Worm (Caenorhabditis elegans) whole organism, young adult: ENCODE results near the gene crh-2.
A peak's percentile ranks its signal among the peaks of the same experiment; 100 is the strongest.

Source experiments
- B0261.1 ChIP-seq: sonication (generic microtip); optimal IDR thresholded peaks from 2 replicates; lab custom pipeline; 2016; ENCODE audit warnings: mild to moderate bottlenecking, missing genetic modification characterization, moderate library complexity, missing compliant biosample characterization
- B0336.3 ChIP-seq: fragments of 200-800 bp; sonication (Bioruptor generic); IDR thresholded peaks from 2 replicates; pipeline ENCODE4 v1.3.6; 2022; ENCODE audit warnings: missing genetic modification characterization, missing compliant biosample characterization
- D2030.7 ChIP-seq: fragments of 200-800 bp; sonication (Bioruptor generic); IDR thresholded peaks from 2 replicates; pipeline ENCODE4 v1.3.6; 2022; ENCODE audit warnings: missing genetic modification reagents, missing genetic modification characterization, missing compliant biosample characterization
- F22D6.2 ChIP-seq: sonication (generic microtip); optimal IDR thresholded peaks from 2 replicates; lab custom pipeline; 2016; ENCODE audit warnings: mild to moderate bottlenecking, missing genetic modification characterization, missing compliant biosample characterization
- F37B4.10 ChIP-seq: fragments of 200-800 bp; sonication (Bioruptor generic); IDR thresholded peaks from 2 replicates; pipeline ENCODE4 v1.3.6; 2022; ENCODE audit warnings: missing genetic modification characterization, missing compliant biosample characterization
- F55B11.4 ChIP-seq: sonication (generic microtip); optimal IDR thresholded peaks from 2 replicates; lab custom pipeline; 2016; ENCODE audit warnings: missing compliant biosample characterization, missing genetic modification characterization, borderline replicate concordance; ENCODE audit not compliant: insufficient read depth
- Y79H2A.3 ChIP-seq: fragments of 200-800 bp; sonication (Bioruptor generic); conservative IDR thresholded peaks from 2 replicates; pipeline ENCODE4 v1.3.6; 2022; ENCODE audit warnings: missing genetic modification reagents, missing genetic modification characterization, missing compliant biosample characterization
- ama-1 ChIP-seq, 3 experiments: fragments of 150-350 bp in 1 of 3; sonication (generic microtip) in 2 of 3; optimal IDR thresholded peaks; 2 replicates each; lab custom pipeline; 2014 to 2018; ENCODE audit warnings: missing biosample characterization in 2 of 3, missing genetic modification characterization in 2 of 3, missing genetic modification reagents in 2 of 3
- atf-7 ChIP-seq: sonication (generic microtip); optimal IDR thresholded peaks from 2 replicates; lab custom pipeline; 2017; ENCODE audit warnings: mild to moderate bottlenecking, missing genetic modification characterization, missing compliant biosample characterization
- attf-5 ChIP-seq: fragments of 200-800 bp; sonication (Bioruptor generic); optimal IDR thresholded peaks from 2 replicates; lab custom pipeline; 2018; ENCODE audit warnings: mild to moderate bottlenecking, missing genetic modification characterization, missing compliant biosample characterization
- attf-6 ChIP-seq: fragments of 200-800 bp; sonication (Bioruptor generic); IDR thresholded peaks from 2 replicates; pipeline ENCODE4 v1.3.6; 2022; ENCODE audit warnings: missing genetic modification reagents, missing genetic modification characterization, missing compliant biosample characterization
- cebp-1 ChIP-seq, 2 experiments: fragments of 200-800 bp in 1 of 2; sonication (Bioruptor generic) in 1 of 2; sonication (generic microtip) in 1 of 2; IDR thresholded peaks in 1 of 2; optimal IDR thresholded peaks in 1 of 2; 2 replicates each; pipeline versions ENCODE4 v1.3.6 to Lab custom; 2017 to 2022; ENCODE audit warnings: missing compliant biosample characterization in 2 of 2, missing genetic modification characterization in 2 of 2, mild to moderate bottlenecking in 1 of 2, missing genetic modification reagents in 1 of 2, moderate library complexity in 1 of 2
- ceh-40 ChIP-seq: fragments of 200-800 bp; sonication (Bioruptor generic); IDR thresholded peaks from 2 replicates; pipeline ENCODE4 v1.3.6; 2022; ENCODE audit warnings: missing genetic modification characterization, missing compliant biosample characterization
- ceh-91 ChIP-seq: fragments of 200-800 bp; sonication (Bioruptor generic); IDR thresholded peaks from 2 replicates; pipeline ENCODE4 v1.3.6; 2022; ENCODE audit warnings: missing genetic modification reagents, missing genetic modification characterization, missing compliant biosample characterization
- dox-1 ChIP-seq: fragments of 200-800 bp; sonication (Bioruptor generic); IDR thresholded peaks from 2 replicates; pipeline ENCODE4 v1.3.6; 2022; ENCODE audit warnings: missing genetic modification reagents, missing genetic modification characterization, missing compliant biosample characterization
- efl-1 ChIP-seq: fragments of 150-350 bp; optimal IDR thresholded peaks from 2 replicates; lab custom pipeline; 2014; ENCODE audit warnings: missing biosample characterization, missing genetic modification reagents, missing genetic modification characterization
- egl-18 ChIP-seq: fragments of 200-800 bp; sonication (Bioruptor generic); IDR thresholded peaks from 2 replicates; pipeline ENCODE4 v1.3.6; 2022; ENCODE audit warnings: missing genetic modification reagents, missing genetic modification characterization, missing compliant biosample characterization
- ekl-4 ChIP-seq: fragments of 200-800 bp; sonication (Bioruptor generic); IDR thresholded peaks from 2 replicates; pipeline ENCODE4 v1.3.6; 2022; ENCODE audit warnings: missing genetic modification reagents, missing genetic modification characterization, missing compliant biosample characterization
- ets-4 ChIP-seq: fragments of 200-800 bp; sonication (Bioruptor generic); optimal IDR thresholded peaks from 2 replicates; lab custom pipeline; 2018; ENCODE audit warnings: mild to moderate bottlenecking, missing genetic modification characterization, missing compliant biosample characterization
- hlh-12 ChIP-seq: sonication (generic microtip); optimal IDR thresholded peaks from 2 replicates; lab custom pipeline; 2016; ENCODE audit warnings: missing genetic modification characterization, missing compliant biosample characterization
- hmg-1.2 ChIP-seq: fragments of 200-800 bp; sonication (Bioruptor generic); IDR thresholded peaks from 2 replicates; pipeline ENCODE4 v1.3.6; 2022; ENCODE audit warnings: missing genetic modification reagents, missing genetic modification characterization, missing compliant biosample characterization
- let-607 ChIP-seq, 2 experiments: fragments of 200-800 bp in 1 of 2; sonication (Bioruptor generic) in 1 of 2; sonication (generic microtip) in 1 of 2; optimal IDR thresholded peaks; 2 replicates each; lab custom pipeline; 2016 to 2018; ENCODE audit warnings: mild to moderate bottlenecking in 2 of 2, missing compliant biosample characterization in 2 of 2, missing genetic modification characterization in 2 of 2, moderate library complexity in 2 of 2, missing genotype in 1 of 2
- lin-40 ChIP-seq: sonication (generic microtip); optimal IDR thresholded peaks from 2 replicates; lab custom pipeline; 2016; ENCODE audit warnings: missing genetic modification characterization, mild to moderate bottlenecking, missing compliant biosample characterization, missing genotype, missing genetic modification reagents
- lsl-1 ChIP-seq: fragments of 200-800 bp; sonication (Bioruptor generic); optimal IDR thresholded peaks from 2 replicates; lab custom pipeline; 2018; ENCODE audit warnings: mild to moderate bottlenecking, missing genetic modification characterization, moderate library complexity, missing compliant biosample characterization
- madf-10 ChIP-seq: sonication (generic microtip); optimal IDR thresholded peaks from 2 replicates; lab custom pipeline; 2016; ENCODE audit warnings: mild to moderate bottlenecking, missing genetic modification characterization, missing compliant biosample characterization
- mcd-1 ChIP-seq: fragments of 200-800 bp; sonication (Bioruptor generic); IDR thresholded peaks from 2 replicates; pipeline ENCODE4 v1.3.6; 2022; ENCODE audit warnings: missing genetic modification reagents, missing genetic modification characterization, missing compliant biosample characterization
- mel-28 ChIP-seq: sonication (generic microtip); optimal IDR thresholded peaks from 2 replicates; lab custom pipeline; 2016; ENCODE audit warnings: borderline replicate concordance, mild to moderate bottlenecking, missing genetic modification characterization, missing compliant biosample characterization
- nhr-80 ChIP-seq: sonication (generic microtip); optimal IDR thresholded peaks from 2 replicates; lab custom pipeline; 2016; ENCODE audit warnings: missing genetic modification characterization, missing compliant biosample characterization
- pha-4 ChIP-seq: fragments of 150-350 bp; sonication (generic microtip); optimal IDR thresholded peaks from 2 replicates; lab custom pipeline; 2014; ENCODE audit warnings: missing biosample characterization, missing genetic modification reagents, missing genetic modification characterization
- rcor-1 ChIP-seq: fragments of 200-800 bp; sonication (Bioruptor generic); IDR thresholded peaks from 2 replicates; pipeline ENCODE4 v1.3.6; 2022; ENCODE audit warnings: missing genetic modification reagents, missing genetic modification characterization, missing compliant biosample characterization
- repo-1 ChIP-seq: sonication (generic microtip); optimal IDR thresholded peaks from 2 replicates; lab custom pipeline; 2017; ENCODE audit warnings: mild to moderate bottlenecking, missing genetic modification characterization, missing compliant biosample characterization
- sptf-2 ChIP-seq: fragments of 200-800 bp; sonication (Bioruptor generic); optimal IDR thresholded peaks from 2 replicates; lab custom pipeline; 2018; ENCODE audit warnings: mild to moderate bottlenecking, missing genetic modification characterization, missing compliant biosample characterization
- tbp1 ChIP-seq: fragments of 200-800 bp; sonication (Bioruptor generic); optimal IDR thresholded peaks from 2 replicates; lab custom pipeline; 2018; ENCODE audit warnings: mild to moderate bottlenecking, missing genetic modification characterization, missing compliant biosample characterization
- unc-62 ChIP-seq: fragments of 150-350 bp; optimal IDR thresholded peaks from 2 replicates; lab custom pipeline; 2014; ENCODE audit warnings: missing biosample characterization, missing genetic modification reagents, missing genetic modification characterization
- ztf-22 ChIP-seq: fragments of 200-800 bp; sonication (Bioruptor generic); optimal IDR thresholded peaks from 2 replicates; lab custom pipeline; 2018; ENCODE audit warnings: mild to moderate bottlenecking, missing genetic modification characterization, moderate library complexity, missing compliant biosample characterization
- ztf-26 ChIP-seq: sonication (generic microtip); optimal IDR thresholded peaks from 2 replicates; lab custom pipeline; 2017; ENCODE audit warnings: missing genetic modification characterization, missing compliant biosample characterization

Gene crh-2

ce11 chrII:5191766-5192165, 4.4 kb upstream of the crh-2 start:
- TF ChIP-seq F37B4.10 = no peak
- TF ChIP-seq nhr-80 (tag; lab: Kevin White, UChicago) = peak; percentile 85
- no peak for TF ChIP-seq attf-6
- TF ChIP-seq Y79H2A.3 (GFP tag; lab: Robert Waterston, UW) = no peak
- no peak for TF ChIP-seq sptf-2 (GFP tag; lab: Kevin White, UChicago)
- no peak for TF ChIP-seq let-607 (tag; optimal IDR thresholded peaks at IDR 0.05; lab: Kevin White, UChicago)
- TF ChIP-seq repo-1 (tag; lab: Kevin White, UChicago) = no peak
- no peak for TF ChIP-seq ceh-91 (GFP tag; lab: Robert Waterston, UW)

- TF ChIP-seq mel-28 (no peak), mcd-1 (peak; percentile 57; the same call in 1 of the 2 replicates), D2030.7 (GFP tag; lab: Robert Waterston, UW) (peak; percentile 27; the same call in 1 of the 2 replicates), lsl-1 (GFP tag; lab: Kevin White, UChicago) (peak; percentile 80), F55B11.4 (no peak), efl-1 (GFP tag; lab: Kevin White, UChicago) (peak; percentile 20)
Observed at ce11 chrII:5187934-5188333, 565 bp upstream of the crh-2 start.

- TF ChIP-seq F22D6.2 = no peak
- peak; percentile 40 for TF ChIP-seq nhr-80 (tag; lab: Kevin White, UChicago)
Observed at ce11 chrII:5186870-5187269, 499 bp downstream of the crh-2 start.

ce11 chrII:5185955-5186539, 1.3 kb downstream of the crh-2 start:
- 0 out of 2 replicates have a peak, but pooled peaks have one; percentile 5 for TF ChIP-seq mcd-1
- TF ChIP-seq nhr-80 (tag; lab: Kevin White, UChicago) = peak; percentile 90
- TF ChIP-seq unc-62 (GFP tag; lab: Kevin White, UChicago) = peak; percentile 30
- peak; percentile 44 for TF ChIP-seq ztf-22 (GFP tag; lab: Kevin White, UChicago)
- TF ChIP-seq madf-10 (tag; lab: Kevin White, UChicago) = no peak
- no peak for TF ChIP-seq attf-5
- no peak for TF ChIP-seq mel-28
- no peak for TF ChIP-seq B0261.1
- no peak for TF ChIP-seq egl-18
- peak; percentile 30; the same call in 1 of the 2 replicates for TF ChIP-seq B0336.3
- no peak for TF ChIP-seq sptf-2 (GFP tag; lab: Kevin White, UChicago)
- TF ChIP-seq hmg-1.2 (GFP tag; lab: Robert Waterston, UW) = no peak
- TF ChIP-seq ekl-4 = no peak
- no peak for TF ChIP-seq pha-4 (tag; lab: Kevin White, UChicago)
- no peak for TF ChIP-seq ceh-40
- no peak for TF ChIP-seq ama-1 (optimal IDR thresholded peaks at IDR 0.05; lab: Kevin White, UChicago)
- no peak for TF ChIP-seq ama-1 (GFP tag; optimal IDR thresholded peaks at IDR 0.05; lab: Kevin White, UChicago)
- no peak for TF ChIP-seq lin-40 (tag; lab: Kevin White, UChicago)
- TF ChIP-seq dox-1 = no peak

- TF ChIP-seq ets-4 (GFP tag; lab: Kevin White, UChicago) (no peak), hmg-1.2 (GFP tag; lab: Robert Waterston, UW) (0 out of 2 replicates have a peak, but pooled peaks have one; percentile 9), ztf-22 (GFP tag; lab: Kevin White, UChicago) (peak; percentile 83), mcd-1 (no peak), ceh-91 (GFP tag; lab: Robert Waterston, UW) (no peak), hlh-12 (no peak), ztf-26 (no peak), nhr-80 (tag; lab: Kevin White, UChicago) (peak; percentile 71), atf-7 (tag; lab: Kevin White, UChicago) (peak; percentile 77), rcor-1 (GFP tag; lab: Robert Waterston, UW) (no peak), cebp-1 (GFP tag; IDR thresholded peaks at IDR 0.05; lab: Robert Waterston, UW) (0 out of 2 replicates have a peak, but pooled peaks have one; percentile 51), cebp-1 (tag; optimal IDR thresholded peaks at IDR 0.05; lab: Kevin White, UChicago) (peak; percentile 30), tbp1 (peak; percentile 8), let-607 (tag; optimal IDR thresholded peaks at IDR 0.05; lab: Kevin White, UChicago) (peak in 1 of 2 experiments; percentile 8)
Observed at ce11 chrII:5184661-5185545, 2.5 kb downstream of the crh-2 start.
